Worm (Caenorhabditis elegans): Measurements from ENCODE around the gene M117.4.

DNA sequence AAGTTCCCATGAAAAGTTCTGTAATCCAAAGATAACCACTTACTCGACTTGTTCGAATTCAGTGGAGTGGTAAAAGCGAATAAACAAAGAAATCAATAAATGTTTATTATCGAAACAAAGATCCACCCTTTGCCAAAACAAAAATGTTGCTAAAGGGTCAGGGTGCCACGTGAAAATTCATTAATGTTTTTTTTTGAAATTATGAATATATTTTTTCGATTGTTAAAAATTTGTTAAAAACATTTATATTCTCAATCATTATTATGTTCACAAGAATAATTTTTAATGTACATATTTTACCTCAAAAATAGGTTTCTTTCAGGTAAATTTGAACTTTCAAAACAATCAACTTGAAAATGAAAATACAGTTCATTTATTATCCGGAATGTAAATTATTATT is 30.3 kb downstream of the M117.4 start, which contains the start of gene H01G02.4:
- no peak for TF ChIP-seq spr-3 (GFP tag; optimal IDR thresholded peaks at IDR 0.05)
- no peak for TF ChIP-seq lin-13 (GFP tag; optimal IDR thresholded peaks at IDR 0.05)
- no peak for TF ChIP-seq snpc-4 (tag; optimal IDR thresholded peaks at IDR 0.05)
- no peak for TF ChIP-seq egl-27 (tag; optimal IDR thresholded peaks at IDR 0.05)
- no peak for TF ChIP-seq R02D3.7 (tag; optimal IDR thresholded peaks at IDR 0.05)
- TF ChIP-seq madf-9 (GFP tag; conservative IDR thresholded peaks at IDR 0.05) = no peak
